Worm (Caenorhabditis elegans) whole organism, L1 larva: ENCODE data around the gene R13D7.2.

ENCODE experiments used
- C04F5.9 ChIP-seq: sonication (generic microtip); optimal IDR thresholded peaks from 2 replicates; lab custom pipeline; 2016; ENCODE audit warnings: missing genetic modification characterization, missing compliant biosample characterization
- Y116A8C.19 ChIP-seq: sonication (generic microtip); optimal IDR thresholded peaks from 2 replicates; lab custom pipeline; 2016; ENCODE audit warnings: missing compliant biosample characterization, missing genetic modification characterization, borderline replicate concordance
- alr-1 ChIP-seq: fragments of 200-800 bp; sonication (Bioruptor generic); optimal IDR thresholded peaks from 2 replicates; lab custom pipeline; 2018; ENCODE audit warnings: borderline replicate concordance, mild to moderate bottlenecking, missing genetic modification characterization, missing compliant biosample characterization
- ama-1 ChIP-seq: fragments of 150-350 bp; optimal IDR thresholded peaks from 2 replicates; lab custom pipeline; 2014
- blmp-1 ChIP-seq: fragments of 150-350 bp; optimal IDR thresholded peaks from 2 replicates; lab custom pipeline; 2014; ENCODE audit warnings: missing biosample characterization, missing genetic modification characterization
- ceh-82 ChIP-seq, 3 experiments: fragments of 150-350 bp in 1 of 3; sonication (generic microtip) in 2 of 3; optimal IDR thresholded peaks; 2 replicates each; lab custom pipeline; 2014 to 2017; ENCODE audit warnings: missing biosample characterization in 3 of 3, missing genetic modification characterization in 3 of 3
- ceh-90 ChIP-seq: sonication (generic microtip); optimal IDR thresholded peaks from 2 replicates; lab custom pipeline; 2016; ENCODE audit warnings: missing genetic modification characterization, missing compliant biosample characterization
- ces-1 ChIP-seq: fragments of 150-350 bp; optimal IDR thresholded peaks from 2 replicates; lab custom pipeline; 2014; ENCODE audit warnings: missing biosample characterization, missing genetic modification reagents, missing genetic modification characterization
- dpl-1 ChIP-seq, 3 experiments: fragments of 150-350 bp in 2 of 3; sonication (generic microtip) in 1 of 3; optimal IDR thresholded peaks; 2 replicates each; lab custom pipeline; 2014 to 2017; ENCODE audit warnings: missing biosample characterization in 3 of 3, missing genetic modification characterization in 3 of 3, missing genetic modification reagents in 3 of 3
- dsc-1 ChIP-seq: sonication (generic microtip); optimal IDR thresholded peaks from 2 replicates; lab custom pipeline; 2016; ENCODE audit warnings: mild to moderate bottlenecking, missing genetic modification characterization, missing compliant biosample characterization
- efl-3 ChIP-seq: fragments of 200-800 bp; sonication (Bioruptor generic); optimal IDR thresholded peaks from 2 replicates; lab custom pipeline; 2018; ENCODE audit warnings: mild to moderate bottlenecking, missing genetic modification characterization, missing compliant biosample characterization
- egl-13 ChIP-seq: sonication (generic microtip); optimal IDR thresholded peaks from 2 replicates; lab custom pipeline; 2016; ENCODE audit warnings: missing genotype, missing genetic modification reagents, missing genetic modification characterization, missing compliant biosample characterization
- egl-27 ChIP-seq, 2 experiments: fragments of 150-350 bp in 1 of 2; sonication (generic microtip); optimal IDR thresholded peaks; 3 replicates each; lab custom pipeline; 2017 to 2018; ENCODE audit warnings: missing biosample characterization in 2 of 2, missing genetic modification characterization in 2 of 2, missing genetic modification reagents in 2 of 2
- elt-2 ChIP-seq: sonication (generic microtip); optimal IDR thresholded peaks from 2 replicates; lab custom pipeline; 2016; ENCODE audit warnings: missing genetic modification characterization, mild to moderate bottlenecking, inconsistent platforms, missing compliant biosample characterization, missing genetic modification reagents
- fkh-4 ChIP-seq: sonication (generic microtip); optimal IDR thresholded peaks from 2 replicates; lab custom pipeline; 2016; ENCODE audit warnings: missing compliant biosample characterization, missing genetic modification characterization, borderline replicate concordance
- fos-1 ChIP-seq: fragments of 150-350 bp; optimal IDR thresholded peaks from 2 replicates; lab custom pipeline; 2014; ENCODE audit warnings: missing biosample characterization, missing genetic modification characterization
- grh-1 ChIP-seq: fragments of 200-800 bp; sonication (Bioruptor generic); IDR thresholded peaks from 2 replicates; pipeline ENCODE4 v1.3.6; 2022; ENCODE audit warnings: missing genetic modification reagents, missing genetic modification characterization, missing compliant biosample characterization
- hlh-4 ChIP-seq: sonication (generic microtip); optimal IDR thresholded peaks from 2 replicates; lab custom pipeline; 2016; ENCODE audit warnings: mild to moderate bottlenecking, missing genetic modification characterization, missing compliant biosample characterization
- hpl-2 ChIP-seq: fragments of 150-350 bp; optimal IDR thresholded peaks from 2 replicates; lab custom pipeline; 2014; ENCODE audit warnings: missing biosample characterization, missing genetic modification reagents, missing genetic modification characterization
- irx-1 ChIP-seq: sonication (generic microtip); optimal IDR thresholded peaks from 2 replicates; lab custom pipeline; 2016; ENCODE audit warnings: missing genetic modification characterization, missing compliant biosample characterization
- jun-1 ChIP-seq: fragments of 150-350 bp; optimal IDR thresholded peaks from 2 replicates; lab custom pipeline; 2014; ENCODE audit warnings: missing biosample characterization, missing genetic modification reagents, missing genetic modification characterization
- lin-15B ChIP-seq: fragments of 150-350 bp; sonication (generic microtip); optimal IDR thresholded peaks from 3 replicates; lab custom pipeline; 2014; ENCODE audit warnings: missing biosample characterization, missing genetic modification characterization
- lin-39 ChIP-seq: fragments of 150-350 bp; optimal IDR thresholded peaks from 2 replicates; lab custom pipeline; 2014; ENCODE audit warnings: missing biosample characterization, missing genetic modification reagents, missing genetic modification characterization
- lir-3 ChIP-seq: sonication (generic microtip); optimal IDR thresholded peaks from 2 replicates; lab custom pipeline; 2016; ENCODE audit warnings: mild to moderate bottlenecking, missing genetic modification characterization, moderate library complexity, missing compliant biosample characterization; ENCODE audit not compliant: poor library complexity
- mab-9 ChIP-seq: fragments of 200-800 bp; sonication (Bioruptor generic); IDR thresholded peaks from 2 replicates; pipeline ENCODE4 v1.3.6; 2022; ENCODE audit warnings: missing genetic modification reagents, missing genetic modification characterization, missing compliant biosample characterization
- mef-2 ChIP-seq: fragments of 150-350 bp; optimal IDR thresholded peaks from 2 replicates; lab custom pipeline; 2014; ENCODE audit warnings: missing biosample characterization, missing genetic modification characterization
- mep-1 ChIP-seq: fragments of 150-350 bp; optimal IDR thresholded peaks from 2 replicates; lab custom pipeline; 2014; ENCODE audit warnings: missing biosample characterization, missing genetic modification characterization
- nhr-11 ChIP-seq: fragments of 150-350 bp; optimal IDR thresholded peaks from 2 replicates; lab custom pipeline; 2014; ENCODE audit warnings: missing biosample characterization, missing genetic modification characterization
- nhr-12 ChIP-seq: sonication (generic microtip); optimal IDR thresholded peaks from 2 replicates; lab custom pipeline; 2017; ENCODE audit warnings: missing biosample characterization, missing genetic modification characterization
- nhr-19 ChIP-seq: fragments of 200-800 bp; sonication (Bioruptor generic); conservative IDR thresholded peaks from 2 replicates; pipeline ENCODE4 v1.3.6; 2022; ENCODE audit warnings: missing genetic modification characterization, missing compliant biosample characterization
- nhr-20 ChIP-seq: sonication (generic microtip); optimal IDR thresholded peaks from 2 replicates; lab custom pipeline; 2016; ENCODE audit warnings: mild to moderate bottlenecking, missing genetic modification characterization, missing compliant biosample characterization
- nhr-237 ChIP-seq: fragments of 150-350 bp; optimal IDR thresholded peaks from 2 replicates; lab custom pipeline; 2014; ENCODE audit warnings: missing biosample characterization, missing genetic modification characterization
- nhr-28 ChIP-seq: fragments of 150-350 bp; optimal IDR thresholded peaks from 2 replicates; lab custom pipeline; 2014; ENCODE audit warnings: missing biosample characterization, missing genetic modification characterization
- nhr-47 ChIP-seq: sonication (generic microtip); optimal IDR thresholded peaks from 2 replicates; lab custom pipeline; 2016; ENCODE audit warnings: mild to moderate bottlenecking, missing genetic modification characterization, moderate library complexity, missing compliant biosample characterization
- nhr-76 ChIP-seq: sonication (generic microtip); optimal IDR thresholded peaks from 2 replicates; lab custom pipeline; 2017; ENCODE audit warnings: missing biosample characterization, missing genetic modification characterization
- nhr-77 ChIP-seq: fragments of 150-350 bp; optimal IDR thresholded peaks from 2 replicates; lab custom pipeline; 2014; ENCODE audit warnings: missing biosample characterization, missing genetic modification characterization
- nhr-84 ChIP-seq: sonication (generic microtip); optimal IDR thresholded peaks from 2 replicates; lab custom pipeline; 2017; ENCODE audit warnings: missing biosample characterization, missing genetic modification characterization
- nhr-85 ChIP-seq: sonication (generic microtip); peaks from one replicate; lab custom pipeline; 2016; ENCODE audit warnings: missing genetic modification characterization, inconsistent platforms, missing compliant biosample characterization
- nhr-90 ChIP-seq: sonication (generic microtip); optimal IDR thresholded peaks from 2 replicates; lab custom pipeline; 2016; ENCODE audit warnings: mild to moderate bottlenecking, missing genetic modification characterization, missing compliant biosample characterization; ENCODE audit not compliant: poor library complexity
- pag-3 ChIP-seq: sonication (generic microtip); optimal IDR thresholded peaks from 2 replicates; lab custom pipeline; 2017; ENCODE audit warnings: missing genetic modification characterization, mild to moderate bottlenecking, missing compliant biosample characterization, antibody characterized with exemption, borderline replicate concordance; ENCODE audit not compliant: insufficient read depth
- rnt-1 ChIP-seq: sonication (generic microtip); optimal IDR thresholded peaks from 2 replicates; lab custom pipeline; 2016; ENCODE audit warnings: mild to moderate bottlenecking, missing genetic modification characterization, moderate library complexity, missing compliant biosample characterization
- skn-1 ChIP-seq: fragments of 150-350 bp; optimal IDR thresholded peaks from 2 replicates; lab custom pipeline; 2014; ENCODE audit warnings: missing biosample characterization, missing genetic modification characterization
- sptf-1 ChIP-seq: fragments of 150-350 bp; optimal IDR thresholded peaks from 2 replicates; lab custom pipeline; 2014; ENCODE audit warnings: missing biosample characterization, missing genetic modification characterization
- sup-37 ChIP-seq: fragments of 200-800 bp; sonication (Bioruptor generic); optimal IDR thresholded peaks from 2 replicates; lab custom pipeline; 2018; ENCODE audit warnings: mild to moderate bottlenecking, missing genetic modification characterization, missing compliant biosample characterization
- tbx-2 ChIP-seq: sonication (generic microtip); optimal IDR thresholded peaks from 2 replicates; lab custom pipeline; 2016; ENCODE audit warnings: missing genetic modification characterization, missing compliant biosample characterization
- unc-130 ChIP-seq: fragments of 150-350 bp; optimal IDR thresholded peaks from 2 replicates; lab custom pipeline; 2017; ENCODE audit warnings: missing biosample characterization, missing genetic modification characterization, inconsistent platforms
- unc-30 ChIP-seq: sonication (generic microtip); optimal IDR thresholded peaks from 2 replicates; lab custom pipeline; 2017; ENCODE audit warnings: missing biosample characterization, missing genetic modification characterization
- unc-62 ChIP-seq: fragments of 150-350 bp; optimal IDR thresholded peaks from 2 replicates; lab custom pipeline; 2014; ENCODE audit warnings: missing biosample characterization, missing genetic modification reagents, missing genetic modification characterization
- unc-86 ChIP-seq: sonication (generic microtip); optimal IDR thresholded peaks from 2 replicates; lab custom pipeline; 2016; ENCODE audit warnings: missing genetic modification characterization, missing compliant biosample characterization
- unc-98 ChIP-seq: fragments of 200-800 bp; sonication (Bioruptor generic); IDR thresholded peaks from 2 replicates; pipeline ENCODE4 v1.3.6; 2022; ENCODE audit warnings: missing genetic modification characterization, missing compliant biosample characterization
- xbp-1 ChIP-seq: sonication (generic microtip); optimal IDR thresholded peaks from 2 replicates; lab custom pipeline; 2016; ENCODE audit warnings: missing genetic modification characterization, missing compliant biosample characterization
- zag-1 ChIP-seq: fragments of 150-350 bp; optimal IDR thresholded peaks from 2 replicates; lab custom pipeline; 2014; ENCODE audit warnings: missing biosample characterization, missing genetic modification characterization
- zip-4 ChIP-seq: fragments of 200-800 bp; sonication (Bioruptor generic); optimal IDR thresholded peaks from 2 replicates; lab custom pipeline; 2018; ENCODE audit warnings: mild to moderate bottlenecking, missing genetic modification characterization, moderate library complexity, missing compliant biosample characterization

The R13D7.2 gene

ce11 chrV:7434805-7435363, 25.2 kb downstream of the R13D7.2 start:
- TF ChIP-seq nhr-76 (tag; lab: Kevin White, UChicago): no peak
- TF ChIP-seq fkh-4 (tag; lab: Kevin White, UChicago): no peak
- peak; percentile 25 for TF ChIP-seq unc-86 (tag; lab: Kevin White, UChicago)
- TF ChIP-seq nhr-47 (tag; lab: Kevin White, UChicago): peak; percentile 55
- no peak for TF ChIP-seq alr-1
- no peak for TF ChIP-seq zip-4 (GFP tag; lab: Kevin White, UChicago)
- peak; percentile 60 for TF ChIP-seq mep-1 (tag; lab: Kevin White, UChicago)
- TF ChIP-seq nhr-20: peak; percentile 78
- TF ChIP-seq ceh-82 (tag; optimal IDR thresholded peaks at IDR 0.05; lab: Kevin White, UChicago): peak; percentile 25 to 32 (median 28)
- TF ChIP-seq egl-13 (tag; lab: Kevin White, UChicago): no peak
- no peak for TF ChIP-seq unc-98 (GFP tag; lab: Robert Waterston, UW)
- no peak for TF ChIP-seq unc-62 (GFP tag; lab: Kevin White, UChicago)
- no peak for TF ChIP-seq unc-30 (tag; lab: Kevin White, UChicago)
- TF ChIP-seq lir-3: peak; percentile 34
- no peak for TF ChIP-seq fos-1 (tag; lab: Kevin White, UChicago)
- no peak for TF ChIP-seq ceh-90 (tag; lab: Kevin White, UChicago)
- TF ChIP-seq nhr-77 (tag; lab: Kevin White, UChicago): no peak
- no peak for TF ChIP-seq efl-3 (GFP tag; lab: Kevin White, UChicago)
- TF ChIP-seq zag-1 (tag; lab: Kevin White, UChicago): no peak
- no peak for TF ChIP-seq hlh-4 (tag; lab: Kevin White, UChicago)
- TF ChIP-seq nhr-90: peak; percentile 29
- no peak for TF ChIP-seq lin-15B
- TF ChIP-seq xbp-1: peak; percentile 32
- peak; percentile 58 for TF ChIP-seq elt-2
- no peak for TF ChIP-seq nhr-85 (tag; lab: Kevin White, UChicago)
- peak; percentile 98 for TF ChIP-seq nhr-19 (GFP tag; lab: Robert Waterston, UW)
- no peak for TF ChIP-seq grh-1
- peak; percentile 39 for TF ChIP-seq skn-1 (tag; lab: Kevin White, UChicago)
- TF ChIP-seq C04F5.9 (tag; lab: Kevin White, UChicago): no peak
- no peak for TF ChIP-seq mab-9 (GFP tag; lab: Robert Waterston, UW)
- TF ChIP-seq blmp-1 (tag; lab: Kevin White, UChicago): peak; percentile 5
- TF ChIP-seq jun-1 (tag; lab: Kevin White, UChicago): no peak
- TF ChIP-seq nhr-11 (tag; lab: Kevin White, UChicago): no peak
- TF ChIP-seq dpl-1 (GFP tag; optimal IDR thresholded peaks at IDR 0.05; lab: Kevin White, UChicago): peak in 2 of 3 experiments; percentile 37 to 45
- peak; percentile 34 for TF ChIP-seq unc-130 (tag; lab: Kevin White, UChicago)
- TF ChIP-seq nhr-28: no peak
- peak; percentile 1 for TF ChIP-seq lin-39 (tag; lab: Kevin White, UChicago)
- TF ChIP-seq nhr-84: no peak
- peak; percentile 56 for TF ChIP-seq rnt-1
- no peak for TF ChIP-seq ces-1 (GFP tag; lab: Kevin White, UChicago)
- TF ChIP-seq irx-1 (tag; lab: Kevin White, UChicago): no peak
- no peak for TF ChIP-seq hpl-2 (GFP tag; lab: Kevin White, UChicago)
- TF ChIP-seq tbx-2 (tag; lab: Kevin White, UChicago): peak; percentile 69
- peak; percentile 47 for TF ChIP-seq dsc-1 (tag; lab: Kevin White, UChicago)
- no peak for TF ChIP-seq pag-3 (tag; lab: Kevin White, UChicago)
- TF ChIP-seq mef-2: peak; percentile 0
- no peak for TF ChIP-seq Y116A8C.19 (tag; lab: Kevin White, UChicago)
- no peak for TF ChIP-seq nhr-237 (tag; lab: Kevin White, UChicago)
- TF ChIP-seq ama-1 (lab: Kevin White, UChicago): no peak
- no peak for TF ChIP-seq nhr-12 (tag; lab: Kevin White, UChicago)
- no peak for TF ChIP-seq egl-27 (tag; optimal IDR thresholded peaks at IDR 0.05; lab: Kevin White, UChicago)
- peak; percentile 31 for TF ChIP-seq sup-37 (GFP tag; lab: Kevin White, UChicago)
- no peak for TF ChIP-seq sptf-1 (tag; lab: Kevin White, UChicago)
